Fruit fly (Drosophila melanogaster) whole organism, embryonic: Measurements from ENCODE around the gene Pgm1.

Experiments used
- CG13287 ChIP-seq: fragments of 200-800 bp; sonication (Bioruptor generic); IDR thresholded peaks from 2 replicates; pipeline ENCODE4 v1.3.6; 2022; ENCODE audit warnings: missing biosample characterization, missing genetic modification characterization; ENCODE audit not compliant: partially characterized antibody
- CG34376 ChIP-seq: fragments of 200-800 bp; sonication (Bioruptor generic); optimal IDR thresholded peaks from 2 replicates; lab custom pipeline; 2018; ENCODE audit warnings: missing biosample characterization, mild to moderate bottlenecking, missing genetic modification characterization
- HLHmδ ChIP-seq: fragments of 200-800 bp; sonication (Bioruptor generic); optimal IDR thresholded peaks from 2 replicates; lab custom pipeline; 2018; ENCODE audit warnings: missing biosample characterization, mild to moderate bottlenecking, missing genetic modification characterization, moderate library complexity
- Hmr ChIP-seq: fragments of 200-800 bp; sonication (Bioruptor generic); optimal IDR thresholded peaks from 3 replicates; lab custom pipeline; 2017; ENCODE audit warnings: mild to moderate bottlenecking, missing biosample characterization, missing genetic modification reagents, missing genetic modification characterization
- ken ChIP-seq: fragments of 200-800 bp; sonication (Bioruptor generic); IDR thresholded peaks from 3 replicates; pipeline ENCODE4 v1.3.6; 2022; ENCODE audit warnings: missing biosample characterization, missing genetic modification characterization

DNA sequence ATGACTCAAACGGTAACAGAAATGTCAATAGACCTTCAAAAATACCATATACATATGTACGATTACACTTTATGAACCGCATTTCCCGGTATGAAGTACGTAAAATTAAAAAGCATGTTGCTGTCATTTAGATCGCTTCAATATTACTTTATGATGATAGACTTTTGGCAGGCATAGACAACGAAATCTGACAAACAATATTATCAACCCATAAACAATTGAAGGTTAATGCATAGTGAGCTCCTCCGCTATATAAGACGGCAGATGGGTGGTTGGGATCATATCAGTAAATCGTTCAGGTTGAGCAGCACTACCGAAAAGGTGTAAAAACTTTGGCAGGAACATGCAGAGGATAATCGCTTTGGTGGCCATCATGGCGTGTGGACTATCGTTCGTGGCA is 44.6 kb downstream of the Pgm1 start, which contains the start of gene CG13075:
- no peak for TF ChIP-seq CG13287 (GFP tag; lab: Robert Waterston, UW)
- TF ChIP-seq Hmr (GFP tag; lab: Kevin White, UChicago), result no peak
- TF ChIP-seq CG34376 (GFP tag; lab: Kevin White, UChicago), result no peak
- TF ChIP-seq ken, result no peak
- TF ChIP-seq HLHmδ (GFP tag; lab: Kevin White, UChicago), result no peak
